Fruit fly (Drosophila melanogaster) whole organism, embryonic: ENCODE data around the gene e.

ENCODE experiments used
- ATbp ChIP-seq: fragments of 200-800 bp; sonication (Bioruptor generic); optimal IDR thresholded peaks from 2 replicates; lab custom pipeline; 2017; ENCODE audit warnings: missing biosample characterization, mild to moderate bottlenecking, missing genetic modification characterization, missing genetic modification reagents
- Abd-B ChIP-seq: fragments of 200-800 bp; sonication (Bioruptor generic); optimal IDR thresholded peaks from 2 replicates; lab custom pipeline; 2018; ENCODE audit warnings: missing biosample characterization, mild to moderate bottlenecking, missing genetic modification characterization, moderate library complexity
- Antp ChIP-seq: fragments of 200-800 bp; sonication (Bioruptor generic); optimal IDR thresholded peaks from 3 replicates; lab custom pipeline; 2016; ENCODE audit warnings: missing biosample characterization, missing genetic modification characterization
- CG1024 ChIP-seq: fragments of 200-800 bp; sonication (Bioruptor generic); IDR thresholded peaks from 2 replicates; pipeline ENCODE4 v1.3.6; 2022; ENCODE audit warnings: missing biosample characterization, missing genetic modification characterization
- CG10431 ChIP-seq: fragments of 200-800 bp; sonication (Bioruptor generic); optimal IDR thresholded peaks from 3 replicates; lab custom pipeline; 2018; ENCODE audit warnings: missing biosample characterization, mild to moderate bottlenecking, missing genetic modification characterization
- CG13775 ChIP-seq: fragments of 200-800 bp; sonication (Bioruptor generic); optimal IDR thresholded peaks from 3 replicates; lab custom pipeline; 2017; ENCODE audit warnings: missing biosample characterization, mild to moderate bottlenecking, missing genetic modification characterization
- CG15269 ChIP-seq: fragments of 200-800 bp; sonication (Bioruptor generic); optimal IDR thresholded peaks from 2 replicates; lab custom pipeline; 2018; ENCODE audit warnings: missing biosample characterization, mild to moderate bottlenecking, missing genetic modification characterization, moderate library complexity
- CG15514 ChIP-seq: fragments of 200-800 bp; sonication (Bioruptor generic); optimal IDR thresholded peaks from 3 replicates; lab custom pipeline; 2017; ENCODE audit warnings: missing biosample characterization, missing genetic modification characterization, mild to moderate bottlenecking, moderate library complexity, missing genetic modification reagents
- CG1602 ChIP-seq: fragments of 200-800 bp; sonication (Bioruptor generic); optimal IDR thresholded peaks from 3 replicates; lab custom pipeline; 2016; ENCODE audit warnings: missing biosample characterization, missing genetic modification characterization
- CG17361 ChIP-seq: fragments of 200-800 bp; sonication (Bioruptor generic); IDR thresholded peaks from 3 replicates; pipeline ENCODE4 v1.3.6; 2022; ENCODE audit warnings: missing biosample characterization, missing genetic modification characterization
- CG17802 ChIP-seq: fragments of 200-800 bp; sonication (Bioruptor generic); optimal IDR thresholded peaks from 2 replicates; lab custom pipeline; 2018; ENCODE audit warnings: missing biosample characterization, mild to moderate bottlenecking, missing genetic modification characterization, moderate library complexity
- CG18599 ChIP-seq: fragments of 200-800 bp; sonication (Bioruptor generic); optimal IDR thresholded peaks from 3 replicates; lab custom pipeline; 2017; ENCODE audit warnings: missing biosample characterization, missing genetic modification characterization, mild to moderate bottlenecking, moderate library complexity, missing genetic modification reagents
- CG2116 ChIP-seq: fragments of 200-800 bp; sonication (Bioruptor generic); optimal IDR thresholded peaks from 3 replicates; lab custom pipeline; 2018; ENCODE audit warnings: missing biosample characterization, mild to moderate bottlenecking, missing genetic modification characterization
- CG2129 ChIP-seq: fragments of 200-800 bp; sonication (Bioruptor generic); IDR thresholded peaks from 2 replicates; pipeline ENCODE4 v1.3.6; 2022; ENCODE audit warnings: missing biosample characterization, missing genetic modification characterization; ENCODE audit not compliant: partially characterized antibody
- CG2199 ChIP-seq: fragments of 200-800 bp; sonication (Bioruptor generic); IDR thresholded peaks from 3 replicates; pipeline ENCODE4 v1.3.6; 2022; ENCODE audit warnings: missing biosample characterization, missing genetic modification characterization
- CG2712 ChIP-seq: fragments of 200-800 bp; optimal IDR thresholded peaks from 3 replicates; lab custom pipeline; 2019; ENCODE audit warnings: missing biosample characterization, mild to moderate bottlenecking, missing genetic modification characterization, moderate library complexity
- CG2889 ChIP-seq: fragments of 200-800 bp; sonication (Bioruptor generic); IDR thresholded peaks from 3 replicates; pipeline ENCODE4 v1.3.6; 2022; ENCODE audit warnings: missing biosample characterization, missing genetic modification characterization
- CG6813 ChIP-seq: fragments of 200-800 bp; sonication (Bioruptor generic); optimal IDR thresholded peaks from 2 replicates; lab custom pipeline; 2017; ENCODE audit warnings: missing biosample characterization, missing genetic modification characterization, mild to moderate bottlenecking, moderate library complexity, missing genetic modification reagents
- CG7357 ChIP-seq: fragments of 200-800 bp; sonication (Bioruptor generic); IDR thresholded peaks from 3 replicates; pipeline ENCODE4 v1.3.6; 2022; ENCODE audit warnings: missing biosample characterization, missing genetic modification characterization
- CG8924 ChIP-seq: fragments of 200-800 bp; optimal IDR thresholded peaks from 3 replicates; lab custom pipeline; 2019; ENCODE audit warnings: missing biosample characterization, mild to moderate bottlenecking, missing genetic modification characterization, moderate library complexity
- CHES-1-like ChIP-seq: fragments of 200-800 bp; sonication (Bioruptor generic); optimal IDR thresholded peaks from 2 replicates; lab custom pipeline; 2016; ENCODE audit warnings: missing biosample characterization, missing genetic modification characterization
- Camta ChIP-seq: fragments of 200-800 bp; sonication (Bioruptor generic); optimal IDR thresholded peaks from 2 replicates; lab custom pipeline; 2016; ENCODE audit warnings: missing biosample characterization, missing genetic modification characterization
- Dbx ChIP-seq: fragments of 200-800 bp; sonication (Bioruptor generic); IDR thresholded peaks from 3 replicates; pipeline ENCODE4 v1.3.6; 2022; ENCODE audit warnings: missing biosample characterization, missing genetic modification characterization
- Ets65A ChIP-seq: fragments of 200-800 bp; sonication (Bioruptor generic); peaks from one replicate; lab custom pipeline; 2016; ENCODE audit warnings: missing biosample characterization, missing genetic modification characterization
- Fer3 ChIP-seq: fragments of 200-800 bp; sonication (Bioruptor generic); optimal IDR thresholded peaks from 2 replicates; lab custom pipeline; 2018; ENCODE audit warnings: missing biosample characterization, mild to moderate bottlenecking, missing genetic modification characterization, moderate library complexity
- HmgD ChIP-seq: fragments of 200-800 bp; sonication (Bioruptor generic); optimal IDR thresholded peaks from 3 replicates; lab custom pipeline; 2016; ENCODE audit warnings: missing biosample characterization, missing genetic modification characterization
- Hr39 ChIP-seq: fragments of >200 bp; optimal IDR thresholded peaks from 2 replicates; lab custom pipeline; 2017
- MBD-R2 ChIP-seq: fragments of 200-800 bp; sonication (Bioruptor generic); IDR thresholded peaks from 2 replicates; pipeline ENCODE4 v1.3.6; 2022; ENCODE audit warnings: missing biosample characterization, missing genetic modification characterization
- MESR4 ChIP-seq: fragments of 200-800 bp; sonication (Bioruptor generic); optimal IDR thresholded peaks from 2 replicates; lab custom pipeline; 2018; ENCODE audit warnings: missing biosample characterization, mild to moderate bottlenecking, missing genetic modification characterization, moderate library complexity
- MTF-1 ChIP-seq: fragments of 200-800 bp; sonication (Bioruptor generic); optimal IDR thresholded peaks from 2 replicates; lab custom pipeline; 2018; ENCODE audit warnings: missing biosample characterization, mild to moderate bottlenecking, missing genetic modification characterization, borderline replicate concordance
- Optix ChIP-seq: fragments of 200-800 bp; sonication (Bioruptor generic); IDR thresholded peaks from 3 replicates; pipeline ENCODE4 v1.3.6; 2022; ENCODE audit warnings: missing biosample characterization, missing genetic modification characterization
- Ptx1 ChIP-seq: fragments of 200-800 bp; sonication (Bioruptor generic); IDR thresholded peaks from 2 replicates; pipeline ENCODE4 v1.3.6; 2022; ENCODE audit warnings: missing biosample characterization, missing genetic modification characterization
- Sin3A ChIP-seq: fragments of >200 bp; optimal IDR thresholded peaks from 2 replicates; lab custom pipeline; 2018
- Sry-β ChIP-seq: fragments of 200-800 bp; sonication (Bioruptor generic); optimal IDR thresholded peaks from 2 replicates; lab custom pipeline; 2018; ENCODE audit warnings: missing biosample characterization, mild to moderate bottlenecking, missing genetic modification characterization, moderate library complexity
- TFAM ChIP-seq: fragments of 200-800 bp; sonication (Bioruptor generic); optimal IDR thresholded peaks from 2 replicates; lab custom pipeline; 2017; ENCODE audit warnings: missing biosample characterization, missing genetic modification characterization, inconsistent platforms
- Tbp ChIP-seq: fragments of >200 bp; optimal IDR thresholded peaks from 2 replicates; lab custom pipeline; 2018; ENCODE audit warnings: missing biosample characterization, missing genetic modification characterization
- abd-A ChIP-seq: fragments of 200-800 bp; sonication (Bioruptor generic); optimal IDR thresholded peaks from 3 replicates; lab custom pipeline; 2019; ENCODE audit warnings: missing biosample characterization, mild to moderate bottlenecking, missing genetic modification characterization, moderate library complexity
- ato ChIP-seq: fragments of 200-800 bp; sonication (Bioruptor generic); IDR thresholded peaks from 2 replicates; pipeline ENCODE4 v1.3.6; 2022; ENCODE audit warnings: missing biosample characterization, missing genetic modification characterization; ENCODE audit not compliant: partially characterized antibody
- corto ChIP-seq: fragments of 200-800 bp; sonication (Bioruptor generic); optimal IDR thresholded peaks from 2 replicates; lab custom pipeline; 2016; ENCODE audit warnings: missing biosample characterization, mild to moderate bottlenecking, missing genetic modification characterization, moderate library complexity
- da ChIP-seq: fragments of 200-800 bp; sonication (Bioruptor generic); optimal IDR thresholded peaks from 2 replicates; lab custom pipeline; 2016; ENCODE audit warnings: missing biosample characterization, missing genetic modification characterization
- fu2 ChIP-seq: fragments of 200-800 bp; sonication (Bioruptor generic); optimal IDR thresholded peaks from 2 replicates; lab custom pipeline; 2016; ENCODE audit warnings: missing biosample characterization, missing genetic modification characterization
- grau ChIP-seq: fragments of 200-800 bp; optimal IDR thresholded peaks from 3 replicates; lab custom pipeline; 2019; ENCODE audit warnings: missing biosample characterization, mild to moderate bottlenecking, missing genetic modification characterization, moderate library complexity
- h ChIP-seq: fragments of >200 bp; optimal IDR thresholded peaks from 2 replicates; lab custom pipeline; 2017
- lov ChIP-seq, 2 experiments: fragments of 200-800 bp in 1 of 2; fragments of >200 bp in 1 of 2; sonication (Bioruptor generic) in 1 of 2; IDR thresholded peaks in 1 of 2; optimal IDR thresholded peaks in 1 of 2; 2 replicates in 1 of 2; 3 replicates in 1 of 2; pipeline versions ENCODE4 v1.3.6 to Lab custom; 2017 to 2022; ENCODE audit warnings: missing biosample characterization in 1 of 2, missing genetic modification characterization in 1 of 2
- mld ChIP-seq: fragments of 200-800 bp; sonication (Bioruptor generic); IDR thresholded peaks from 3 replicates; pipeline ENCODE4 v1.3.6; 2022; ENCODE audit warnings: missing biosample characterization, missing genetic modification characterization; ENCODE audit not compliant: partially characterized antibody
- p53 ChIP-seq: fragments of 200-800 bp; sonication (Bioruptor generic); optimal IDR thresholded peaks from 2 replicates; lab custom pipeline; 2016; ENCODE audit warnings: missing biosample characterization, missing genetic modification characterization
- pho ChIP-seq: fragments of 200-800 bp; sonication (Bioruptor generic); optimal IDR thresholded peaks from 2 replicates; lab custom pipeline; 2016; ENCODE audit warnings: missing biosample characterization, missing genetic modification characterization
- sd ChIP-seq: fragments of 200-800 bp; sonication (Bioruptor generic); optimal IDR thresholded peaks from 3 replicates; lab custom pipeline; 2018; ENCODE audit warnings: missing biosample characterization, mild to moderate bottlenecking, missing genetic modification characterization, moderate library complexity
- sens-2 ChIP-seq: fragments of 200-800 bp; sonication (Bioruptor generic); IDR thresholded peaks from 2 replicates; pipeline ENCODE4 v1.3.6; 2022; ENCODE audit warnings: missing biosample characterization, missing genetic modification characterization
- tap ChIP-seq: fragments of 200-800 bp; optimal IDR thresholded peaks from 3 replicates; lab custom pipeline; 2019; ENCODE audit warnings: missing biosample characterization, mild to moderate bottlenecking, missing genetic modification characterization, moderate library complexity
- tgo ChIP-seq: fragments of 200-800 bp; sonication (Bioruptor generic); IDR thresholded peaks from 3 replicates; pipeline ENCODE4 v1.3.6; 2022; ENCODE audit warnings: missing biosample characterization, missing genetic modification characterization
- vvl ChIP-seq: fragments of 200-800 bp; sonication (Bioruptor generic); IDR thresholded peaks from 2 replicates; pipeline ENCODE4 v1.3.6; 2022; ENCODE audit warnings: missing biosample characterization, missing genetic modification characterization

The e gene

dm6 chr3R:21268873-21269272 is 31.9 kb upstream of the e start, which contains the start of gene Rab1 (continued):
- no peak for TF ChIP-seq TFAM (GFP tag; lab: Kevin White, UChicago)
- peak; percentile 43 for TF ChIP-seq CG2712 (tag; lab: Kevin White, UChicago)
- TF ChIP-seq CG1024 (GFP tag; lab: Robert Waterston, UW) = no peak
- TF ChIP-seq pho (GFP tag; lab: Kevin White, UChicago) = no peak
- TF ChIP-seq CG7357 = no peak
- TF ChIP-seq MBD-R2 (GFP tag; lab: Robert Waterston, UW) = peak; percentile 78
- TF ChIP-seq CG10431 = no peak
- peak; percentile 14 for TF ChIP-seq CG15269
- peak; percentile 97 for TF ChIP-seq MESR4 (GFP tag; lab: Kevin White, UChicago)
- peak; percentile 70 for TF ChIP-seq Dbx (GFP tag; lab: Robert Waterston, UW)
- peak; percentile 20 for TF ChIP-seq Fer3 (tag; lab: Kevin White, UChicago)
- TF ChIP-seq da (GFP tag; lab: Kevin White, UChicago) = no peak
- peak; percentile 12; the same call in 1 of the 3 replicates for TF ChIP-seq CG17361 (GFP tag; lab: Robert Waterston, UW)
- no peak for TF ChIP-seq CG2889 (GFP tag; lab: Robert Waterston, UW)
- peak; percentile 98 for TF ChIP-seq CG15514 (GFP tag; lab: Kevin White, UChicago)
- peak; percentile 48 for TF ChIP-seq Antp (GFP tag; lab: Kevin White, UChicago)
- peak; percentile 82 for TF ChIP-seq Ets65A (GFP tag; lab: Kevin White, UChicago)
- TF ChIP-seq CG2199 (GFP tag; lab: Robert Waterston, UW) = no peak
- TF ChIP-seq corto = no peak
- TF ChIP-seq Optix (GFP tag; lab: Robert Waterston, UW) = no peak
- no peak for TF ChIP-seq CG1602 (GFP tag; lab: Kevin White, UChicago)
- no peak for TF ChIP-seq CG8924 (tag; lab: Kevin White, UChicago)
- TF ChIP-seq HmgD (GFP tag; lab: Kevin White, UChicago) = peak; percentile 18
- TF ChIP-seq CG2129 (GFP tag; lab: Robert Waterston, UW) = no peak
- peak; percentile 71 for TF ChIP-seq vvl (GFP tag; lab: Robert Waterston, UW)
- TF ChIP-seq MTF-1 (GFP tag; lab: Kevin White, UChicago) = peak; percentile 42
- no peak for TF ChIP-seq CG17802
- peak; percentile 49 for TF ChIP-seq abd-A (tag; lab: Kevin White, UChicago)
- no peak for TF ChIP-seq ATbp (GFP tag; lab: Kevin White, UChicago)
- no peak for TF ChIP-seq p53 (GFP tag; lab: Kevin White, UChicago)
- no peak for TF ChIP-seq Camta
- TF ChIP-seq CG2116 = peak; percentile 51
- TF ChIP-seq sens-2 (GFP tag; lab: Robert Waterston, UW) = no peak
- no peak for TF ChIP-seq Hr39 (lab: Kevin White, UChicago)
- no peak for TF ChIP-seq CG13775 (GFP tag; lab: Kevin White, UChicago)
- TF ChIP-seq lov (optimal IDR thresholded peaks at IDR 0.05; lab: Kevin White, UChicago) = no peak
- 0 out of 3 replicates have a peak, but pooled peaks have one; percentile 31 for TF ChIP-seq lov (GFP tag; IDR thresholded peaks at IDR 0.05; lab: Robert Waterston, UW)
- TF ChIP-seq Tbp (GFP tag; lab: Kevin White, UChicago) = no peak
- peak; percentile 23 for TF ChIP-seq Sry-β (GFP tag; lab: Kevin White, UChicago)
- TF ChIP-seq h (lab: Kevin White, UChicago) = no peak
- no peak for TF ChIP-seq Abd-B (GFP tag; lab: Kevin White, UChicago)
- TF ChIP-seq tgo (GFP tag; lab: Robert Waterston, UW) = no peak
- peak; percentile 12 for TF ChIP-seq sd (tag; lab: Kevin White, UChicago)
- TF ChIP-seq tap (tag; lab: Kevin White, UChicago) = no peak
- peak; percentile 45 for TF ChIP-seq CG18599 (GFP tag; lab: Kevin White, UChicago)
- TF ChIP-seq Ptx1 (GFP tag; lab: Robert Waterston, UW) = 0 out of 2 replicates have a peak, but pooled peaks have one; percentile 26
- peak; percentile 35 for TF ChIP-seq fu2
- TF ChIP-seq CHES-1-like (GFP tag; lab: Kevin White, UChicago) = no peak
- peak; percentile 12 for TF ChIP-seq Sin3A (lab: Kevin White, UChicago)
- TF ChIP-seq ato (GFP tag; lab: Robert Waterston, UW) = no peak
- peak; percentile 34 for TF ChIP-seq grau (tag; lab: Kevin White, UChicago)
- no peak for TF ChIP-seq mld (GFP tag; lab: Robert Waterston, UW)
- TF ChIP-seq CG6813 = no peak
